Fruit fly (Drosophila melanogaster): ENCODE results near the gene RpL37-1.

The RpL37-1 gene

DNA sequence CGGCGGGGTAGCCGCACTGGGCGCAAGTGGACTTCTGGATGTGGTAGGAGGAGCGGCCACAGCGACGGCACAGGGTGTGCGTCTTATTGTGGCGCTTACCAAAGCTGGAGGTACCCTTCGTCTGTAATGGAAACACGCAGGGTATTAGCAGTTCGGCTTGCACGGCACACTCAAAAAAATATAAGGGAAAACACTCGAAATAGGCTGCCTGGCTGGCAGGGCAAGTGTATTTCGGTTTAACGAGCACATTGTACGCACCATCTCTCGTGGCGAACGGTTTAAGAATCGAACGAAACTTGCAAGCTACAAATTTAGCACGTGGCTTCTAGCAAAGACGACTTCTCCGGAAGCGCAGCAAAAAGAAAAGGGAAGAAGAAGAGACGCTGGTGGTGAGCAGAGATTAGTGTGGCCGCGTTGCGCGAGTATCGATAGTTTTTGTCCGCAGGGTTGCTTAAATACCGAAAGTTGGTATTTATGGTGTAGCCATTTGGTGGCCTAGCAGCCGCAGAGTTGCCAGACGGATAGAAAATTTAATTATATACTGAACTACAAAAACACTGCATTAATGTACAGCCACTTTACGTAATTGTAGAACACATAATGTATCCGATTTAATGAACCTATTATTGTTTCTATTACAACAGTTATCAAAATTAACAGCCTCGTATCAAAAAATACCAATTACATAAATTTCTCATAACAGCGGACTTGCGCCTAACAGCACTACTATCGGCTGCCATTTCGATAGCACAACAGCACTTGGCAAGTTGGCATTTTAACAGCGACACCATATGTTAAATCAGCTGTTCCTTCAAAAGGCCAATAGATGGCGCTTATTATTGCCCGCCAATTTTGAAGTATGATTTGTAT lies at the start of gene RpL37-1:
TSS of gene RpL37-1 (minus strand) at position 374 of the 870 bp plus-strand sequence.
- TF ChIP-seq CTCF (optimal IDR thresholded peaks at IDR 0.05) (peak; percentile 87 to 88), CG8478 (optimal IDR thresholded peaks at IDR 0.05) (no peak)

DNA sequence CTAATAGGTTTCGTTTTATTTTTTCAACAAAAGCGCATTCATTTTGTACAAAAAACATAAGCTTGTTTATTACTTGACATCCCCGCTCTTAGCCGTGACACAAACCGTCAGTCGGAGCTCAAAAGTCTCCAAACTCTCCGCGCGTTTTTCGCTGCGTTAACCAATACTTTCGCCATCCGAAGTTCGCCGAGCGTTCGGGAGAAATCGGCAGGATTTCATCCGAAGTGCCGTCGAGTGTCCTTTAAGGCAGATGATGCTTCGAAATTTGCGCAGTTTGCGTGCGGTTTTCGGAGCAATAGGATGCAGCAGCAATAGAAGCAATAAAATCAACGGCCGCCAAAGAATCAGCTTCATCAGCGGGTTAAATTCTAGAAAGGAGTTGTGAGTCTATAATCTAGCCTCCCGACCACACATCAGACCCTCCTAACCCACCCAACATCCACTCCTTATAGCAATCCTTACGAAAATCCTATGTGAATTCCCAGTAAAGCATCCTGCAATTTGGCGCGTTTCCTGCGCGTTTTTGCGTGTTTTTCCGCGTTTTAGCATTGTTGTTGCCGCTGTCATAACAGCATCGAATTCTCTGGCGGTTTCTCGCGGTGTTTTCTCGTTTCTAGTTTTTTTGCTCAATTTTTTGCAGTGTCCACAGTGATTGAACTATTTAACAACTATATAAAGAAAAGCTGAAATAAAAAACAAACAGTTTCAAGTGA lies 36.2 kb upstream of the RpL37-1 start, which contains the start of gene CG43737:
TSS of gene CG43737 (plus strand) at position 271 of the 713 bp plus-strand sequence.
- TF ChIP-seq CG8478 (optimal IDR thresholded peaks at IDR 0.05): no peak

DNA sequence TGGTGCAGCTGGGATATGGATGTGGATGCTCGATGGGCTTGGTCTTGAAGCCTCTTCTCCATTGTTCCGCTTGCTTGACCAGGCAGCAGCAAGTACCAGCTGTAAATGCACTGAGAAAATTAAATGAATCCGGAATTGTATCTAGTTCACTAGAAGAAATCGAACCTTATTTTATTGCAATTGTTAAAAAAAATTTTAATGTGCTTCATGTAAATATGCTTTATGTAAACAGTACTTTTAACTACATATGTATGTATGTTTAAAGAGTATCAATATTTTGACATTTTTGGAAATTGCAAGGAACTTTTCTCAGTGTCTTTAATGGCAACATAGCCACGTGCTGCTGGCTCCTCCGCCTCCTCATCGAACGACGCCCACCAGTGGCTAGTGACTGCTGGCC lies 25.7 kb upstream of the RpL37-1 start:
- TF ChIP-seq CG8478 (optimal IDR thresholded peaks at IDR 0.05): no peak
- no peak for TF ChIP-seq CTCF (optimal IDR thresholded peaks at IDR 0.05)

DNA sequence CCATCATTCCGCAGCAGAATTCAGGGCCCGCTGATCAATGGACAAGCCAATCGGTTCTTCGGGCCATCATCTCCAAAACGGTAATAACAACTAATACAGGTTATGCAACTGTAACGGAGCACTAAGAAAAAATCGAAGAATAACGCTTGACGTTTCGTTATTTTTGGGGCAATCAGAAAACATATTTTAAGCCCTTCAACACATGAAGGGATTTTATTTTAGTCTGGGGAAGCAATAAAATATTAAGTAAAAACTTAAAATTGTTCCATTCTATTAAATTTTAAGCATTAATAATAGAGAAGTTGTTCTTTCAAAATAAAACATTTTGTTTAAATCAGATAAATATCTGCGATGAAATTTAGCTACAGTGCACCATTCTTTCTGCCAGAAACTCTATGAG lies 24.2 kb upstream of the RpL37-1 start:
- TF ChIP-seq CG8478 (optimal IDR thresholded peaks at IDR 0.05) (no peak), CTCF (optimal IDR thresholded peaks at IDR 0.05) (no peak)

DNA sequence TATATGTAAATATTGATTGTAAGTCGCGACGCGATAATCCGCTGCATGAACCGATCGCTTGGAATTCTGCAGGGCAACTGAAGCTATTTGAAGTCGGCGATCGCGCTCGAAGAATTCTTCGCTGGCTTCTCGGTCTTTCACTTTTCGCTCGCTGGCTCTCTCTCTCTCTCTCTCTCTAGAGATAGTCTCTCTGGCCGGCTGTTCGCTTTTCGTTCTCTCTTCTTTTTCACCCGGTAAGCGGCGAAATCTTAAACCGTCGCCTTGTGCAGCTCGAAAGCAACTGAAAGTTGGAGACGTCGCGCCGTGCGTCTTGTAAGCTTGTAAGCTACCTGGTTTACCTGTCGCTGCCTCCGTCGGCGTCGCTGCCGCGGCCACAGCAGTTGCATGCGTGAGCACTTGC lies 23.8 kb upstream of the RpL37-1 start, which contains the start of gene CG9095:
TSS of gene CG9095 (minus strand) at position 285 of the 400 bp plus-strand sequence.
- no peak for TF ChIP-seq CTCF (optimal IDR thresholded peaks at IDR 0.05)
- no peak for TF ChIP-seq CG8478 (optimal IDR thresholded peaks at IDR 0.05)

DNA sequence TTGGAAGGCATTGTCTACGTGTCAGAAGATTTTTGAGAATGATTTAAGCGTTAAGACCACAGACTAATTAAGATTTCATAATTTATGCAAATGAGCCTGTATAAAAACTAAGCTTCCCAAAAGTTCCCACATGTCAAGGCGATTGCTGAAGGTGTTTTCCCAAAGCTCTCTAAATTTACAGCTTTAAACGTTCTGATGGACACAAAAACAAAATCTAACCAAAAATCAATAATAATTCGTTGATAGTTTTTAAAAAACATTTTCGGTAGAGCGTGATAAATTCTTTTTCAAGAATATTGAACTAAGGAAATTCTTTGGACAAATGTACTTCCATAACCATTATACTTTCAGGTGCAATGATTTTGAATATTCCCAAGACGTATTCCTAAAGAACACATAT lies 22.9 kb upstream of the RpL37-1 start:
- TF ChIP-seq CTCF (optimal IDR thresholded peaks at IDR 0.05) (no peak), CG8478 (optimal IDR thresholded peaks at IDR 0.05) (no peak)

DNA sequence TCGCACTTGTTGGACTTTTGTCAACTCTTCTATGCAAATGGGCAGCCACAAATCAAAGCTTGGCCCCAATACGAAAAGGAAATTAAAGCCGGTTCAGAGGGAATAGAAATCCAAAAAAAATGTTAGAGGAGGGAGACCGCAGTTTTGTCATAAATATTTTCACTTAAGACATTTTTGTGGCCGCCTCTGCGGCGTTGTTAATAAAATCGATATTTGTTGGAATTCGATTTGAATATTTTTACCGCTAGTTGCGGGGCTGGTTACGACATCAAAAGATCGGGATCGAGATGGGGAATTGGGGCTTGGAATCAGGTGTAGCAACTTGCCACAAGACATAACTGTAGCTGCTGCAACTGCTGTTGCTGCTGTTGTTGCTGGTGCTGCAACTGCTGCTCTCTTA lies 18.1 kb upstream of the RpL37-1 start:
- TF ChIP-seq CG8478 (optimal IDR thresholded peaks at IDR 0.05) (no peak), CTCF (optimal IDR thresholded peaks at IDR 0.05) (no peak)

DNA sequence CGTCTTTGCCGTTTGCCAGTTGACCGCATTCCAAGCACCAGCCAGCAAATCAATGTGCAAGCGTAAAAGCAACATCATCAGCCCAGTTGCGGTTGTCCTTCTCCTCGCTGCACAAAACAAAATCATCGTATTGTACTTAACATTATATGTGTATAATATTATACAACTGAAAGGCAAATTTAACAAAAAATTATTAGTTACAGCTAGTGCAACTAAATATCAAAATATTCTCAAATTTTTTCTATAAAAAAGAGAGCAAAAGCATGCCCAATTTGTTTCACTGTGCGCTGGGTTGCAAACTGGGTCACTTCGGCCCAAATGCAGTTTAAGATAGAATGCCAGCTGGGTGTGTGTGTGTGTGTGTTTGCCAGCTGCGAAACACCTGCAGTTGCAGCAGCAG lies 17.1 kb upstream of the RpL37-1 start:
- TF ChIP-seq CG8478 (optimal IDR thresholded peaks at IDR 0.05) (no peak), CTCF (optimal IDR thresholded peaks at IDR 0.05) (no peak)

DNA sequence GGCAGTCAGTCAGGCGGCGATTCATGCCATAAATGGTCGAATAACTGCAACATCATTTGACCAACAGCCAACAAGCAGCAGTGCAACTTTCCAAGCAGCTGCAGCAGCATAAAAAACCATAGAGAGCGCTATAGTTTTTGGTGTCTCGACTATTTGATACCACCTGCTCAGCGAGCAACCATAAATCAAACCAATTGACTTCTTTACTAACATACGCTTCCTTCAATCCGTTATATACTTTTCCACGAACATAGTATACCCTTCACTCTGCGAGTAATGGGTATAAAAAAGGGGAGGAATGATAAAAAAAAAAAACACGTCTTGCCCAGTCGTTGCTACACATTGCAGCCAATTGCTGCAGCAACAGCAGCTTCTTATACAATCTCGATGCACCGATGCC lies 12.9 kb upstream of the RpL37-1 start:
- no peak for TF ChIP-seq CG8478 (optimal IDR thresholded peaks at IDR 0.05)
- TF ChIP-seq CTCF (optimal IDR thresholded peaks at IDR 0.05): no peak

DNA sequence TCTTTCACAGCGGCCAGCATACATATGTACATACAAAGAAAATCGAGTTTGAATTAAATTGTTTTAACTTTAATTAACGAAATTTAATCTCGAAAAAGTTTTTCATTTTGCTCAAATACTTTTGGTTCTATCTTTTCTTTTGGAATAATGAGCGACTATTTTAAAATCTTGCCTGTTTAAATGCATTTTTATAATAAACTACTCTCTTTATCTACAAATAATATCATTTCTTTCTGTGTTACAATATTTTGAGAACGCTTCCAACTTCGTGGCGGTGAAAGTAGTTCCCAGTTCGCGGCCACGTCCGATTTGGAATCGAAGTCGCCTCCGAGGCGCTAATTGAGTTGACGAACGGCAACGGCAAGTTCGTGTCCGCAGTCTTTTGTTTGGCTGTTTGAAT lies 11.1 kb upstream of the RpL37-1 start:
- no peak for TF ChIP-seq CTCF (optimal IDR thresholded peaks at IDR 0.05)
- no peak for TF ChIP-seq CG8478 (optimal IDR thresholded peaks at IDR 0.05)

DNA sequence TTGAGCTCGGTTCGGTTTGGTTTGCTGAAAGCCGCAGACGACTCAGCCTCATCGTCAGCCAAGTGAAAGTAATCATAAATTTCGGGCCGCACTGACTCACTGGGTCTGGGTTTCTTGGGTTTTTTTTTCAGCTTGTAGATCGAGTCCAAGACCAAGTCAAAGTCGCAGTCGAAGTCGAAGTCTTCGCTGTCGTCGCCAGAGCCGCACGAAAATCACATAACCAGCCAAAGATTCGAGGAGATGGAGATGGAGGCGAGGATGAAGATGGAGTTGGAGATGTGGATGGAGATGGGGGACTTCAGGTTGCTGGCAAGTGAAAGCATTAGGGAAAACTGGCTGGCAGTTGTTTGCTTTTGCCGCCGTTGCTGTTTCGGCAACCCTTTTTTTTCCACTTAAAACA lies 7.9 kb upstream of the RpL37-1 start:
- TF ChIP-seq CG8478 (optimal IDR thresholded peaks at IDR 0.05): no peak
- TF ChIP-seq CTCF (optimal IDR thresholded peaks at IDR 0.05): no peak

DNA sequence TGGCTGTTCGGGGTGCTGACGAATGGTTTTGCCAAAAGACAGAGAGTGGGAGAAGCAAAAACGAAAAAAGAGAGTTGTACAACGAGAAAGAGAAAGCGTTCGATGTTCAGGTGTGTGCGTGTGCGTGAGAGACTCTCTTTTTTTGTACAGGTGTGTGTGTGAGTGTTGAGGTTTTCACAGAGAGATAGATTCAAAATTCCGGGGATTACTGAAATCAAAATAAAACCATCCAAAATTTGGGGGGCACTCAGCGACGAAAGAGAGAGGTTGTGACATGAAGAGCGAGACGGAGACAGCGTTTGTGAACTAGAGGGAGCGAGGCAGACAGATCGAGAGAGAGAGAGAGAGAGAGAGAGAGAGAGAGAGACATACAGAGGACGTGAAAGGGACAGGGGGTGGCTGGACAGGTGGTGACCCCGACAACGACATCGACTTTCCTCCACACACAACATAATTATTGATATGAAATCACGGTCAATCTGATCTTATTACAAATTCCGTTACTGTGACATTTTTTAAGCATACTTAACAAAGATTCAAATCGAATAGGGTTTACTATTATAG lies 4.2 kb upstream of the RpL37-1 start:
- TF ChIP-seq CG8478 (optimal IDR thresholded peaks at IDR 0.05) (no peak), CTCF (optimal IDR thresholded peaks at IDR 0.05) (no peak)

DNA sequence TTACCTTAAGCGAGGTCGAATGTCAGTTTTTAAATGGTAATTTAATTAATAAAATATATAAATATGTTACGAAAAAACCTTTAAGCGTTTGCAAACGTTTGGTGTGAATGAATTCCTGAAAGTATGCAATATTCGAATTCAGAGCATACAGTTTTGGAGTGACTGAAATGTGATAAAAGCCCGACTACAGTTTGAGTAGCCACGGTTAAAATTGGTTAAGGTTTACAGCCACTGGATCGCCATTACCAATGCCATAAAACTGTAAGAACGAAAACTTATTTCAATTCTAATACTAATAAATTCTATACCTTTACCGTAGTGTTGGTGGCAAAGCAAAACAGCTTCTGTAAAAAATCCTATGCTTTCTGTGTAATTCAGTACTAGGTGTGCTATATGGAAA lies 1.9 kb downstream of the RpL37-1 start:
- no peak for TF ChIP-seq CG8478 (optimal IDR thresholded peaks at IDR 0.05)
- TF ChIP-seq CTCF (optimal IDR thresholded peaks at IDR 0.05): peak; percentile 3 to 66

DNA sequence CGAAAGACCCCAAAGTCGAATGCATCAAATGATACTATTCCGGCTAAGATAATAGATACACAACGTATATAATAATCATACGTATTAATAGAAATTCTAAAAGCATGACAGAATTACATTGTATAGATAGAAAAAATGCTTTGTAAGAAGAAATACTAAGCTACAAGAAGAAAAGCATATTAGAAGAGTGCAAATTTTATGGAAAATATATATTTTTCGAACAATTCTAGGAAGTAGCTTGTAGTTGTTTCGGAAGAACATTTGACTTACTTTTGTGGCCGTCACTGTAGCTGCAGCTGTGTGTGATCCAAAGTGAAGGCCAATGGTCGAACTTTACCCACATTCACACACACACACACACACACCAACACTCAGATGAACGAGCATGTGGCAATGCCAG lies 7.1 kb downstream of the RpL37-1 start:
- no peak for TF ChIP-seq CG8478 (optimal IDR thresholded peaks at IDR 0.05)
- TF ChIP-seq CTCF (optimal IDR thresholded peaks at IDR 0.05): no peak

DNA sequence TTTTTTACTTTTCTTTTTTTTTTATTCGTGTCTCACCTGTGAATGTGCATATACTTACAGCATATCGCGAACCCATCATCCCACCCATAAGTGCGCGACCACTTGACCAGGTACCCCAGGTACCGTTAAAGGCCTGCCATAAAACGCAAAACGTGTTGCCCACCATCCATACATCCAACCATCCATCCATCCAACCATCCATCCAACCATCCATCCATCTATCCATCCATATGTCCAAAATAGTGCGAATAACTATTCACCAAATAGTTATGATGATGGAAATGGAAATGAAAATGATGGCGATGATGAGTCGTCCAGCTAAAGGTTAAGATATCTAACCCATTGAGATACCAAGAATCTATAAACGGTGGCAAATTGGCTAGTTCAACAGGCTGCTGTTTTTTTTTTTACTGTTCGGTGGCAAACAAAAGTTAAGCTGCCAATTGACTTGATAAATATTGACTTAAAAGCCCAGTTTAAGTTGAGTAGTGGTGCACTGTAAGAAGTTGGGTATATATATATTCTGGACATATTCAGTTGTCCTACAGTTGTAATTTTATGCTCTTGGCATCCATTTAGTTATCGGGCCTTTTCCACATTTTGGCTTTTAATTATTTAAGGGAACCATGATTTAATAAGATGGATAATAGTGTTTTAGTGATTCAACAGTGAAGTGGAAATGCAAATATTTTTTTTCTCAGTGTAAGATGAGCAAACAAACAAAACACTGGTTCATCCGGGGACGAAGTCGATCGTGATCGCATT lies 11.1 kb downstream of the RpL37-1 start:
- no peak for TF ChIP-seq CTCF (optimal IDR thresholded peaks at IDR 0.05)
- TF ChIP-seq CG8478 (optimal IDR thresholded peaks at IDR 0.05): no peak

All from S2 (cell line).